Fruit fly (Drosophila melanogaster) whole organism, pupa: ENCODE data around the gene Obp19a.

Experiments
- CG10348 ChIP-seq: fragments of 200-800 bp; sonication (Bioruptor generic); IDR thresholded peaks from 2 replicates; pipeline ENCODE4 v1.3.6; 2022; ENCODE audit warnings: missing biosample characterization, missing genetic modification characterization
- CG12605 ChIP-seq: fragments of 200-800 bp; sonication (Bioruptor generic); IDR thresholded peaks from 2 replicates; pipeline ENCODE4 v1.3.6; 2022; ENCODE audit warnings: missing biosample characterization, missing genetic modification characterization
- CG13204 ChIP-seq: fragments of 200-800 bp; sonication (Bioruptor generic); optimal IDR thresholded peaks from 2 replicates; lab custom pipeline; 2018; ENCODE audit warnings: missing biosample characterization, mild to moderate bottlenecking, missing genetic modification characterization, moderate library complexity
- CG14655 ChIP-seq: fragments of 200-800 bp; sonication (Bioruptor generic); optimal IDR thresholded peaks from 3 replicates; lab custom pipeline; 2017; ENCODE audit warnings: mild to moderate bottlenecking, missing biosample characterization, missing genetic modification reagents, missing genetic modification characterization
- CG15710 ChIP-seq: fragments of 200-800 bp; sonication (Bioruptor generic); optimal IDR thresholded peaks from 2 replicates; lab custom pipeline; 2018; ENCODE audit warnings: missing biosample characterization, mild to moderate bottlenecking, missing genetic modification characterization, moderate library complexity
- CG17806 ChIP-seq: fragments of 200-800 bp; sonication (Bioruptor generic); optimal IDR thresholded peaks from 2 replicates; lab custom pipeline; 2018; ENCODE audit warnings: missing biosample characterization, mild to moderate bottlenecking, missing genetic modification characterization, moderate library complexity
- CG32121 ChIP-seq: fragments of 200-800 bp; sonication (Bioruptor generic); IDR thresholded peaks from 2 replicates; pipeline ENCODE4 v1.3.6; 2022; ENCODE audit warnings: missing biosample characterization, missing genetic modification characterization
- CG34367 ChIP-seq: fragments of 200-800 bp; sonication (Bioruptor generic); optimal IDR thresholded peaks from 2 replicates; lab custom pipeline; 2018; ENCODE audit warnings: missing biosample characterization, mild to moderate bottlenecking, missing genetic modification characterization
- CG4496 ChIP-seq: fragments of 200-800 bp; sonication (Bioruptor generic); IDR thresholded peaks from 3 replicates; pipeline ENCODE4 v1.3.6; 2022; ENCODE audit warnings: missing biosample characterization, missing genetic modification characterization
- CG8159 ChIP-seq: fragments of 200-800 bp; sonication (Bioruptor generic); optimal IDR thresholded peaks from 3 replicates; lab custom pipeline; 2018; ENCODE audit warnings: missing biosample characterization, mild to moderate bottlenecking, missing genetic modification characterization, moderate library complexity
- CG8301 ChIP-seq: fragments of 200-800 bp; sonication (Bioruptor generic); optimal IDR thresholded peaks from 2 replicates; lab custom pipeline; 2018; ENCODE audit warnings: missing biosample characterization, mild to moderate bottlenecking, missing genetic modification characterization
- CG9948 ChIP-seq: fragments of 200-800 bp; sonication (Bioruptor generic); optimal IDR thresholded peaks from 2 replicates; lab custom pipeline; 2018; ENCODE audit warnings: missing biosample characterization, mild to moderate bottlenecking, missing genetic modification characterization, moderate library complexity
- D1 ChIP-seq: fragments of 200-800 bp; sonication (Bioruptor generic); optimal IDR thresholded peaks from 2 replicates; lab custom pipeline; 2018; ENCODE audit warnings: missing biosample characterization, mild to moderate bottlenecking, missing genetic modification characterization, moderate library complexity
- EcR ChIP-seq: fragments of 200-800 bp; sonication (Bioruptor generic); optimal IDR thresholded peaks from 3 replicates; lab custom pipeline; 2019; ENCODE audit warnings: missing biosample characterization, missing genetic modification characterization, mild to moderate bottlenecking, moderate library complexity, missing genetic modification reagents
- Ets98B ChIP-seq: fragments of 200-800 bp; sonication (Bioruptor generic); IDR thresholded peaks from 2 replicates; pipeline ENCODE4 v1.3.6; 2022; ENCODE audit warnings: missing biosample characterization, missing genetic modification characterization
- Pif1A ChIP-seq: fragments of 200-800 bp; sonication (Bioruptor generic); optimal IDR thresholded peaks from 3 replicates; lab custom pipeline; 2016; ENCODE audit warnings: missing biosample characterization, missing genetic modification characterization
- Pif1B ChIP-seq: fragments of 200-800 bp; sonication (Bioruptor generic); optimal IDR thresholded peaks from 3 replicates; lab custom pipeline; 2016; ENCODE audit warnings: missing biosample characterization, missing genetic modification characterization
- Snoo ChIP-seq: fragments of 200-800 bp; sonication (Bioruptor generic); optimal IDR thresholded peaks from 3 replicates; lab custom pipeline; 2017; ENCODE audit warnings: missing biosample characterization, mild to moderate bottlenecking, missing genetic modification characterization, inconsistent platforms
- fd96Ca ChIP-seq: fragments of 200-800 bp; sonication (Bioruptor generic); IDR thresholded peaks from 3 replicates; pipeline ENCODE4 v1.3.6; 2022; ENCODE audit warnings: missing biosample characterization, missing genetic modification characterization
- gl ChIP-seq: fragments of 200-800 bp; sonication (Bioruptor generic); optimal IDR thresholded peaks from 2 replicates; lab custom pipeline; 2018; ENCODE audit warnings: missing biosample characterization, mild to moderate bottlenecking, missing genetic modification characterization
- rn ChIP-seq: fragments of 200-800 bp; sonication (Bioruptor generic); IDR thresholded peaks from 2 replicates; pipeline ENCODE4 v1.3.6; 2022; ENCODE audit warnings: missing biosample characterization, missing genetic modification characterization

Obp19a gene

dm6 chrX:20419313-20419712 lies 3.8 kb downstream of the Obp19a start, which contains the start of gene Obp19d:
Gene Obp19d (plus strand): TSS chrX:20419613.
- no peak for TF ChIP-seq CG4496
- TF ChIP-seq CG12605: no peak
- no peak for TF ChIP-seq CG10348
- TF ChIP-seq gl (tag; lab: Kevin White, UChicago): no peak
- TF ChIP-seq CG8301 (tag; lab: Kevin White, UChicago): no peak
- no peak for TF ChIP-seq CG15710 (tag; lab: Kevin White, UChicago)

dm6 chrX:20423158-20423557 lies 7.6 kb downstream of the Obp19a start:
- no peak for TF ChIP-seq CG13204 (GFP tag; lab: Kevin White, UChicago)
- TF ChIP-seq CG14655 (GFP tag; lab: Kevin White, UChicago): no peak
- no peak for TF ChIP-seq CG8301 (tag; lab: Kevin White, UChicago)
- no peak for TF ChIP-seq CG12605
- no peak for TF ChIP-seq CG32121
- TF ChIP-seq CG8159 (tag; lab: Kevin White, UChicago): no peak
- no peak for TF ChIP-seq Pif1B (GFP tag; lab: Kevin White, UChicago)
- TF ChIP-seq EcR: no peak
- no peak for TF ChIP-seq gl (tag; lab: Kevin White, UChicago)
- no peak for TF ChIP-seq CG17806 (tag; lab: Kevin White, UChicago)
- TF ChIP-seq Pif1A: no peak

dm6 chrX:20423747-20424165 lies 8.2 kb downstream of the Obp19a start, which contains the start of the genes Pp4-19C and cactin:
Gene Pp4-19C (minus strand): TSS chrX:20424002.
Gene cactin (plus strand): TSS chrX:20424069.
- TF ChIP-seq CG32121 (no peak), CG14655 (GFP tag; lab: Kevin White, UChicago) (no peak), CG12605 (no peak), CG4496 (0 out of 3 replicates have a peak, but pooled peaks have one; percentile 44), CG34367 (tag; lab: Kevin White, UChicago) (no peak), CG15710 (tag; lab: Kevin White, UChicago) (peak; percentile 10), gl (tag; lab: Kevin White, UChicago) (no peak), Ets98B (GFP tag; lab: Robert Waterston, UW) (peak; percentile 17; the same call in 1 of the 2 replicates), CG8301 (tag; lab: Kevin White, UChicago) (no peak), CG13204 (GFP tag; lab: Kevin White, UChicago) (no peak)

dm6 chrX:20426818-20427217 lies 11.3 kb downstream of the Obp19a start, which contains the start of gene CG15456:
Gene CG15456 (minus strand): TSS chrX:20427042.
- TF ChIP-seq CG12605 (no peak), CG14655 (GFP tag; lab: Kevin White, UChicago) (no peak), CG10348 (no peak), CG8159 (tag; lab: Kevin White, UChicago) (no peak), CG4496 (no peak), Snoo (no peak), CG13204 (GFP tag; lab: Kevin White, UChicago) (no peak)

- peak; percentile 75 for TF ChIP-seq CG15710 (tag; lab: Kevin White, UChicago)
- peak; percentile 85 for TF ChIP-seq Pif1B (GFP tag; lab: Kevin White, UChicago)
- TF ChIP-seq Snoo: peak; percentile 71
- TF ChIP-seq CG8159 (tag; lab: Kevin White, UChicago): peak; percentile 88
- peak; percentile 48 for TF ChIP-seq CG34367 (tag; lab: Kevin White, UChicago)
- TF ChIP-seq CG17806 (tag; lab: Kevin White, UChicago): peak; percentile 76
- TF ChIP-seq CG32121: peak; percentile 79
- TF ChIP-seq CG10348: 0 out of 2 replicates have a peak, but pooled peaks have one; percentile 22
- TF ChIP-seq D1 (tag; lab: Kevin White, UChicago): no peak
- no peak for TF ChIP-seq EcR
- peak; percentile 62 for TF ChIP-seq CG9948 (tag; lab: Kevin White, UChicago)
- no peak for TF ChIP-seq CG13204 (GFP tag; lab: Kevin White, UChicago)
- no peak for TF ChIP-seq CG14655 (GFP tag; lab: Kevin White, UChicago)
- peak; percentile 83 for TF ChIP-seq CG8301 (tag; lab: Kevin White, UChicago)
- TF ChIP-seq CG4496: peak; percentile 70
- TF ChIP-seq gl (tag; lab: Kevin White, UChicago): peak; percentile 69
- TF ChIP-seq Pif1A: no peak
- peak; percentile 60 for TF ChIP-seq Ets98B (GFP tag; lab: Robert Waterston, UW)
- peak; percentile 72 for TF ChIP-seq fd96Ca (GFP tag; lab: Robert Waterston, UW)
- TF ChIP-seq rn (GFP tag; lab: Robert Waterston, UW): no peak
- no peak for TF ChIP-seq CG12605
Observed at dm6 chrX:20429482-20430204, 14.1 kb downstream of the Obp19a start, which contains the start of the genes CG11710 and mal. Gene CG11710 (minus strand): TSS chrX:20429673. Gene mal (plus strand): TSS chrX:20429675.
